Worm (Caenorhabditis elegans) whole organism, late embryonic: Measurements from ENCODE around the gene lin-39.

Source experiments
- elt-2 ChIP-seq: sonication (generic microtip); optimal IDR thresholded peaks from 2 replicates; lab custom pipeline; 2016; ENCODE audit warnings: missing genetic modification reagents, missing genetic modification characterization, missing compliant biosample characterization
- nfya-1 ChIP-seq: sonication (generic microtip); optimal IDR thresholded peaks from 2 replicates; lab custom pipeline; 2017; ENCODE audit warnings: missing genetic modification characterization, mild to moderate bottlenecking, missing compliant biosample characterization, antibody characterized with exemption, moderate library complexity
- tbx-2 ChIP-seq: sonication (generic microtip); optimal IDR thresholded peaks from 2 replicates; lab custom pipeline; 2016; ENCODE audit warnings: missing genetic modification characterization, missing compliant biosample characterization

DNA sequence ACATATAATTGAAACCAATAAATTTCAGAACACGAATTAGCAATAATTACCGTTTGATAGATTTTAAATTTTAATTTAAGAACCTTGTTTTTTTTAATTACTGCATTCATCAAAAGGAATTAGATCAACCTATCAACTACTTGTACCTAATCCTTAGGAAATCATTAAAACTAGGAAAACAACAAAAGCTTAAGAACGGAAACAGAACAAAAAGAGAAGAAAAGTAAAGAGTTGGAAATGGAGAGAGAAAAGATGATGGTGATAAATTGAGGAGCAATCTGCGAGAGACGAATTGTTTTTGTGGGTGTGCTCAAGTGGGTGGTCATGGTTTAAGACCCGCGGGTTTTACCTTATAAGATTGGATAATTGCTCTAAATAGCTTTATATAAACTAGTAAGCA is 1.1 kb downstream of the lin-39 start:
- no peak for TF ChIP-seq elt-2 (tag; lab: Kevin White, UChicago)
- TF ChIP-seq tbx-2 (tag; lab: Kevin White, UChicago): no peak
- TF ChIP-seq nfya-1 (tag; lab: Kevin White, UChicago): no peak
